Worm (Caenorhabditis elegans) whole organism, L4/young adult: ENCODE results near the gene F59F3.6.

Experiments
- W03F9.2 ChIP-seq: fragments of 150-350 bp; optimal IDR thresholded peaks from 2 replicates; lab custom pipeline; 2014; ENCODE audit warnings: missing biosample characterization, missing genetic modification characterization
- dao-5 ChIP-seq: sonication (generic microtip); optimal IDR thresholded peaks from 2 replicates; lab custom pipeline; 2016; ENCODE audit warnings: missing genotype, missing genetic modification characterization, moderate library complexity, missing compliant biosample characterization
- him-1 ChIP-seq: sonication (generic microtip); optimal IDR thresholded peaks from 2 replicates; lab custom pipeline; 2016; ENCODE audit warnings: missing genotype, missing genetic modification reagents, missing genetic modification characterization, missing compliant biosample characterization

F59F3.6 gene

ce11 chrX:10990159-10990854 lies 8.8 kb downstream of the F59F3.6 start:
- TF ChIP-seq dao-5 (tag; lab: Kevin White, UChicago) (no peak), W03F9.2 (tag; lab: Kevin White, UChicago) (no peak), him-1 (tag; lab: Kevin White, UChicago) (no peak)

ce11 chrX:10989286-10989685 lies 9.8 kb downstream of the F59F3.6 start:
- TF ChIP-seq dao-5 (tag; lab: Kevin White, UChicago) (no peak), him-1 (tag; lab: Kevin White, UChicago) (no peak), W03F9.2 (tag; lab: Kevin White, UChicago) (no peak)

DNA sequence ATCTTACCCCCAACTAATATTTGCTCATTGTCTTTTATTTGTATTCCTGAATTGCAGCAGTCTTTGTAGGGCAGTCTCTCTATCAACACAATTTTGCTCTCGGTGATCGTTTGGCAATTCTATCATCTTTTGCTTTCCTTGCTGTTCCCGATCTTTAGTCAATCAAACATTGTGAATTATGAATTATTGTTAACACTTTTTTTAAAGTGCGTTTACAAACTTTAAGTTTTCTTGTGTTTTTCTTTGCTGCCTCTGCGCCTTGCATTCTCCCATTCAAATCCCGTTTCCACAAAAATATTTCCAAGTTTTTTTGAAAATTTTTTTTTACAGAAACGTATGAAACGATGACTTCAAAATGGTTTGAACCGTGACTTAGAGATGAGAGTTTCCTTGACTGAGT lies 17.0 kb downstream of the F59F3.6 start, which contains the start of gene ver-4:
TSS of gene ver-4 (plus strand) at position 301 of the 400 bp plus-strand sequence.
- TF ChIP-seq W03F9.2 (tag; lab: Kevin White, UChicago) (no peak), dao-5 (tag; lab: Kevin White, UChicago) (no peak), him-1 (tag; lab: Kevin White, UChicago) (no peak)

- TF ChIP-seq W03F9.2 (tag; lab: Kevin White, UChicago) (no peak), him-1 (tag; lab: Kevin White, UChicago) (no peak), dao-5 (tag; lab: Kevin White, UChicago) (no peak)
Observed at ce11 chrX:10981374-10981773, 17.7 kb downstream of the F59F3.6 start.

DNA sequence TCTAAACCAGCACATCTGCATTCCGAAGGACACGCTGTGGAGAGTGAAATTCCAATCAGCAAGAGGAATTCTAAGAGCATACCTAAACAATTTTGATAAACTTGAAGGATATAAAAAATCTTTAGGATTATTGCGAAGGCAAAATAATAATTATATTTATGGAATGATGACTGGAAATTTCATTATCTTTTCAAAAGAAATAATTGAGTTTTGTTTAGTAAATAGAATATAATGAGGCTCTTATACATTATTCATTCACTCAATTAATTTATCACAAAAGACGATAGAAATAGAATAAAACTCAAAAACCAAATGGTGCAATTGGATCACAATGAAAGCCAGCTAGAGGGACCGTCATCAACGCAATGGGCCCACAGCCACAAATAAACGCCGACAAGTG lies 19.9 kb downstream of the F59F3.6 start, which contains the start of gene pxn-2:
TSS of gene pxn-2 (minus strand) at position 101 of the 400 bp plus-strand sequence.
- TF ChIP-seq W03F9.2 (tag; lab: Kevin White, UChicago) = no peak
- TF ChIP-seq him-1 (tag; lab: Kevin White, UChicago) = no peak
- TF ChIP-seq dao-5 (tag; lab: Kevin White, UChicago) = no peak

ce11 chrX:10976447-10977196 lies 22.5 kb downstream of the F59F3.6 start:
- TF ChIP-seq him-1 (tag; lab: Kevin White, UChicago) (no peak), W03F9.2 (tag; lab: Kevin White, UChicago) (no peak), dao-5 (tag; lab: Kevin White, UChicago) (no peak)

ce11 chrX:10971118-10971517 lies 28.0 kb downstream of the F59F3.6 start:
- no peak for TF ChIP-seq dao-5 (tag; lab: Kevin White, UChicago)
- TF ChIP-seq W03F9.2 (tag; lab: Kevin White, UChicago) = no peak
- no peak for TF ChIP-seq him-1 (tag; lab: Kevin White, UChicago)

ce11 chrX:10970629-10971028 lies 28.4 kb downstream of the F59F3.6 start, which contains the start of gene K09C8.8:
TSS of gene K09C8.8 (plus strand) at chrX:10970929.
- TF ChIP-seq dao-5 (tag; lab: Kevin White, UChicago) (no peak), W03F9.2 (tag; lab: Kevin White, UChicago) (no peak), him-1 (tag; lab: Kevin White, UChicago) (no peak)

DNA sequence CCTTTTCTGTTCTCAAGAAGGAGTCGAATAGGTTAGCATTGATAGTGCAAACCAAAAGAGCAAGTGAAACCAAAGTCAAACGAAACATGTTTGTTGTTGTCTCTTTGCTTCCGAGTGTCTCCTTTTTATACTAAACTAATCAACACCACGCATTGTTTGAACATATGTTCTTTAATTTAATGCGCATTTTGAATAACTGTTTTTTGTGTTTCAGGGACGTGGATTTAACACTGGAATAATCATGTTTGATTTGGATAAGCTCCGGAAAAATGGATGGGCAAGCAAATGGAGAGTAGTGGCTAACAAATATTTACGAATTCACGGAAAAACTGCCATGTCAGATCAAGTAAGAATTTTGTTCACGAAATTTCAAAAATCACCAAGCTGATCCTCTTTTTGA lies 31.4 kb downstream of the F59F3.6 start, which contains the start of gene K09C8.9:
TSS of gene K09C8.9 (minus strand) at position 101 of the 400 bp plus-strand sequence.
- TF ChIP-seq dao-5 (tag; lab: Kevin White, UChicago) (no peak), him-1 (tag; lab: Kevin White, UChicago) (no peak), W03F9.2 (tag; lab: Kevin White, UChicago) (no peak)

- no peak for TF ChIP-seq W03F9.2 (tag; lab: Kevin White, UChicago)
- no peak for TF ChIP-seq him-1 (tag; lab: Kevin White, UChicago)
- no peak for TF ChIP-seq dao-5 (tag; lab: Kevin White, UChicago)
Observed at ce11 chrX:10966251-10966650, 32.8 kb downstream of the F59F3.6 start, which contains the start of gene lge-1. TSS of gene lge-1 (plus strand) at chrX:10966551.

DNA sequence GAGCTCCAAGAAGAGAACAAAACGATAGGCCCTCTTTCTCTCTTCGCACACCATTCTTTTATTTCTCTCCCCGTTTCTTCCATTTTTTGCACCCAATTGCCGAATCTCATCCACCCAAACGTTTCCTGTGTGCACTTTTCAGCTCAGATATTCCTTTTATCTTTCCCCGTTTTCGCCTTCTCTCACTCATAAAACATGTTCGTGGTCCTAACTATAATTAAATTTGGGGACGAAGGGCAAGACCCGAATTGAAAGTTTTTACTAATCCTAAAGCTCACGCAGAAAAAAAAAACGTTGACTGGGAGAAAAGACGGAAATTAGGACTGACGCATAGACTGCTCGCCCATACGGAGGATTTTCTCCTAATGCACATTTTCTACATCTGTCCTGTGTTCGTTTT lies 33.6 kb downstream of the F59F3.6 start:
- TF ChIP-seq him-1 (tag; lab: Kevin White, UChicago) = no peak

DNA sequence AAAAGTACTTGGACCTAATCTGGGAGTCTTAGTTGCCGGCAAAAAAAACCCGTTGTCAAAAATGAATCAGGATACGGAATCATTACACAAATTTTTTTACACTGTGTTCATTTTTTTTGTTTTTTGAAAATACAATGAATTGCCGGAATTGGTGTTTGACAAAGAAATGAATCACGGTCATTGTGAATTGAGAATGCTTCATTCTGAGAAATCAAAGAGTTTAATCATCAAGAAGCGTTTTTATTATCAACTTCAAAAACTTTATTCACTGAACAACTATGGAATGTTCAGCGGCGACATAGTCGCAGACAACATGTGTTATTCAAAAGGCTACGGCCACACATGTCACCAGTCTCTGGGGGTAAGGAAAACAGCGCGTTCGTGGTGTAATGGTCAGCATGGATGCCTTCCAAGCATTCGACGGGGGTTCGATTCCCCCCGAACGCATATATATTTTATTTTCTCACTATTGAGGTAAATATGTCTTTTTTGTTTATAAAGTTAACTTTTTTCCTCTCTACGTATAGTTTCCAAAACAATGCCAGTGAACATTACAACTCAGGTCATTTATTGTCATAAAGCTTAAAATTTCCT lies 35.5 kb downstream of the F59F3.6 start, which contains the start of gene nas-10:
TSS of gene nas-10 (minus strand) at position 51 of the 594 bp plus-strand sequence.
- TF ChIP-seq dao-5 (tag; lab: Kevin White, UChicago) = peak; percentile 72
- TF ChIP-seq W03F9.2 (tag; lab: Kevin White, UChicago) = no peak
- TF ChIP-seq him-1 (tag; lab: Kevin White, UChicago) = peak; percentile 81

DNA sequence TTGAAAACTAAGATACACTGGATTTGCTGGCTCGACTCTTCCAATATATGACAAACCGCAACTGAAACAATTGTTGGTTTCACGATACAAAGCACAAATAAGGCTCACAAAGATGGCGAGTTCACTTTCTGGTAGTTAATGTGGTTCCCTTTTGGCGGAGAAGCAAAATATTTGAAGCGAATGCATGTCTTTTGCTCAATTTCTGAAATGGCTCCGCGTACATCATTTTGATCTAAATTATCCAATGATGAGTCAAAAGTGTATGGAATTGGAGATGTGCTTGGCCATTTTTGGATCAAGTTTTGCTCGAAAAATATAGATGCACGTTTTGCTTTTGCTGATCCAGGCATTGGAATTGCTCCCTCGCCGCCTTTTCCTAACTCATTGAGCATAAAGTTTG lies 37.4 kb downstream of the F59F3.6 start:
- TF ChIP-seq W03F9.2 (tag; lab: Kevin White, UChicago) (no peak), him-1 (tag; lab: Kevin White, UChicago) (no peak), dao-5 (tag; lab: Kevin White, UChicago) (no peak)
